Fruit fly (Drosophila melanogaster) whole organism: Measurements from ENCODE around the gene Ser6.

Experiments used
- CG8478 ChIP-seq: fragments of >200 bp; optimal IDR thresholded peaks from 2 replicates; lab custom pipeline; 2018; ENCODE audit warnings: inconsistent platforms
- Dll ChIP-seq: fragments of >200 bp; optimal IDR thresholded peaks from 2 replicates; lab custom pipeline; 2017
- EcR ChIP-seq, 2 experiments: fragments of >200 bp; optimal IDR thresholded peaks; 2 replicates each; lab custom pipeline; 2017; ENCODE audit warnings: missing biosample characterization in 2 of 2, missing genetic modification characterization in 2 of 2, missing genetic modification reagents in 2 of 2
- pan ChIP-seq: fragments of >200 bp; optimal IDR thresholded peaks from 2 replicates; lab custom pipeline; 2017
- psq ChIP-seq: fragments of >200 bp; optimal IDR thresholded peaks from 2 replicates; lab custom pipeline; 2017
- usp ChIP-seq: fragments of >200 bp; optimal IDR thresholded peaks from 2 replicates; lab custom pipeline; 2017; ENCODE audit warnings: missing biosample characterization, missing genetic modification characterization, mixed read lengths

Ser6 gene

dm6 chrX:20963405-20963804 lies at the start of gene Ser6:
Gene Ser6 (minus strand): TSS chrX:20963505.
- TF ChIP-seq pan (lab: Kevin White, UChicago) (no peak), usp (GFP tag; lab: Kevin White, UChicago) (no peak), Dll (lab: Kevin White, UChicago) (no peak), psq (no peak), CG8478 (lab: Kevin White, UChicago) (no peak), EcR (GFP tag; optimal IDR thresholded peaks at IDR 0.05; lab: Kevin White, UChicago) (no peak)

- TF ChIP-seq Dll (lab: Kevin White, UChicago) (no peak), psq (no peak), usp (GFP tag; lab: Kevin White, UChicago) (no peak), pan (lab: Kevin White, UChicago) (no peak), CG8478 (lab: Kevin White, UChicago) (no peak), EcR (GFP tag; optimal IDR thresholded peaks at IDR 0.05; lab: Kevin White, UChicago) (no peak)
Measured at dm6 chrX:21010541-21010940, 47.2 kb upstream of the Ser6 start.

dm6 chrX:20984386-20984785 lies 21.1 kb upstream of the Ser6 start, which contains the start of gene CG11666:
Gene CG11666 (plus strand): TSS chrX:20984686.
- no peak for TF ChIP-seq psq
- TF ChIP-seq EcR (GFP tag; optimal IDR thresholded peaks at IDR 0.05; lab: Kevin White, UChicago), result no peak
- TF ChIP-seq pan (lab: Kevin White, UChicago), result no peak
- no peak for TF ChIP-seq Dll (lab: Kevin White, UChicago)
- TF ChIP-seq CG8478 (lab: Kevin White, UChicago), result no peak
- no peak for TF ChIP-seq usp (GFP tag; lab: Kevin White, UChicago)

- no peak for TF ChIP-seq usp (GFP tag; lab: Kevin White, UChicago)
Measured at dm6 chrX:20977986-20978385, 14.7 kb upstream of the Ser6 start, which contains the start of gene CG44426. Gene CG44426 (plus strand): TSS chrX:20978286.

- TF ChIP-seq Dll (lab: Kevin White, UChicago) (no peak), CG8478 (lab: Kevin White, UChicago) (no peak), usp (GFP tag; lab: Kevin White, UChicago) (no peak), pan (lab: Kevin White, UChicago) (no peak), psq (no peak), EcR (GFP tag; optimal IDR thresholded peaks at IDR 0.05; lab: Kevin White, UChicago) (no peak)
Measured at dm6 chrX:20965369-20966040, 2.2 kb upstream of the Ser6 start, which contains the start of gene CG1304. Gene CG1304 (minus strand): TSS chrX:20965419.

dm6 chrX:20948268-20948667 lies 15.0 kb downstream of the Ser6 start:
- TF ChIP-seq usp (GFP tag; lab: Kevin White, UChicago) (no peak), EcR (GFP tag; optimal IDR thresholded peaks at IDR 0.05; lab: Kevin White, UChicago) (no peak), psq (no peak), pan (lab: Kevin White, UChicago) (no peak), Dll (lab: Kevin White, UChicago) (no peak), CG8478 (lab: Kevin White, UChicago) (no peak)

dm6 chrX:20934530-20934929 lies 28.8 kb downstream of the Ser6 start, which contains the start of gene Npc1b:
Gene Npc1b (plus strand): TSS chrX:20934869.
- TF ChIP-seq CG8478 (lab: Kevin White, UChicago) (no peak), psq (no peak), Dll (lab: Kevin White, UChicago) (no peak), pan (lab: Kevin White, UChicago) (no peak), usp (GFP tag; lab: Kevin White, UChicago) (no peak), EcR (GFP tag; optimal IDR thresholded peaks at IDR 0.05; lab: Kevin White, UChicago) (no peak)

- no peak for TF ChIP-seq CG8478 (lab: Kevin White, UChicago)
- TF ChIP-seq usp (GFP tag; lab: Kevin White, UChicago), result no peak
- TF ChIP-seq psq, result no peak
- TF ChIP-seq EcR (GFP tag; optimal IDR thresholded peaks at IDR 0.05; lab: Kevin White, UChicago), result no peak
- TF ChIP-seq pan (lab: Kevin White, UChicago), result no peak
- no peak for TF ChIP-seq Dll (lab: Kevin White, UChicago)
Measured at dm6 chrX:20933459-20933858, 29.8 kb downstream of the Ser6 start, which contains the start of gene CG11227. Gene CG11227 (minus strand): TSS chrX:20933559.

dm6 chrX:20926950-20927349 lies 36.4 kb downstream of the Ser6 start, which contains the start of gene shakB:
Gene shakB (minus strand): TSS chrX:20927050.
- TF ChIP-seq CG8478 (lab: Kevin White, UChicago) (no peak), EcR (GFP tag; optimal IDR thresholded peaks at IDR 0.05; lab: Kevin White, UChicago) (no peak), pan (lab: Kevin White, UChicago) (no peak), Dll (lab: Kevin White, UChicago) (no peak), usp (GFP tag; lab: Kevin White, UChicago) (no peak), psq (no peak)

- TF ChIP-seq CG8478 (lab: Kevin White, UChicago) (no peak), pan (lab: Kevin White, UChicago) (no peak), Dll (lab: Kevin White, UChicago) (no peak), psq (no peak), EcR (GFP tag; optimal IDR thresholded peaks at IDR 0.05; lab: Kevin White, UChicago) (no peak), usp (GFP tag; lab: Kevin White, UChicago) (no peak)
Measured at dm6 chrX:20925858-20926257, 37.4 kb downstream of the Ser6 start.

dm6 chrX:20924951-20925350 lies 38.4 kb downstream of the Ser6 start:
- TF ChIP-seq pan (lab: Kevin White, UChicago) (no peak), CG8478 (lab: Kevin White, UChicago) (no peak), EcR (GFP tag; optimal IDR thresholded peaks at IDR 0.05; lab: Kevin White, UChicago) (no peak), psq (no peak), Dll (lab: Kevin White, UChicago) (no peak)

- no peak for TF ChIP-seq usp (GFP tag; lab: Kevin White, UChicago)
- no peak for TF ChIP-seq psq
- no peak for TF ChIP-seq pan (lab: Kevin White, UChicago)
- no peak for TF ChIP-seq EcR (GFP tag; optimal IDR thresholded peaks at IDR 0.05; lab: Kevin White, UChicago)
- TF ChIP-seq Dll (lab: Kevin White, UChicago), result no peak
- TF ChIP-seq CG8478 (lab: Kevin White, UChicago), result no peak
Measured at dm6 chrX:20923787-20924186, 39.5 kb downstream of the Ser6 start.
